Fruit fly (Drosophila melanogaster) Kc167 (cell line): ENCODE measurements around the gene mRpS7.

Experiments
- Myc ChIP-seq: fragments of >200 bp; optimal IDR thresholded peaks from 2 replicates; lab custom pipeline; 2017; ENCODE audit warnings: missing external identifiers
- insv ChIP-seq: fragments of >200 bp; optimal IDR thresholded peaks from 3 replicates; lab custom pipeline; 2018; ENCODE audit warnings: missing external identifiers
- ttk ChIP-seq: sonication (Bioruptor generic); optimal IDR thresholded peaks from 2 replicates; lab custom pipeline; 2017; ENCODE audit warnings: missing external identifiers

DNA sequence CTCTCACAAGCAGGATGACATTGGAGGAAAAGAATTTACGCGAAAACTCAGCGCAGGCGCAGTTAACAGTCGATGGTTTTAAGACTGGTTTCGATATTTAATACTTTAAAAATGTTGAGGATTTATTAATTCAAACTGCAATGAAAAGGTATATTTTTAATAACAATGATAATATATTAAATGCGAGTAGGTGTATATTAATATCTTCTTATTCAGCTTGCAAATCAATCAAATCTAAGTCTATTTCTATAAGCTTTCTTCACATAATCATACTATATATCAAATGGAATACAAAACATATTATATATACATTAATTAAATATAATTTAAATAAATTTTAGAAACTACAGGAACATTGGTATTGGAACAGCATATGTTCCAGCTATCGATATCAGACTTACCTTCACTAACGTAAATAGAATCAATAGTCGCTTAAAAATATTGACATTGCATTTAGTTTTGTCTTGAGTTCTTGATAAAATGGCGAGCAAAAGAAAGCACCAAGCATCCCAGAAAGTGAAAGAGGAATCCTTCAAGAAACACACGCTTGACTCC, 49.2 kb downstream of the mRpS7 start, which contains the start of the genes TBC1D16 and holn1:
- TF ChIP-seq insv (lab: Kevin White, UChicago) = no peak
- TF ChIP-seq ttk (lab: Kevin White, UChicago) = no peak
- TF ChIP-seq Myc (lab: Kevin White, UChicago) = no peak
